Worm (Caenorhabditis elegans) whole organism, early embryonic: ENCODE measurements around the gene F26F2.8.

Experiments
- B0310.2 ChIP-seq: sonication (generic microtip); optimal IDR thresholded peaks from 2 replicates; lab custom pipeline; 2016; ENCODE audit warnings: mild to moderate bottlenecking, missing genetic modification characterization, missing compliant biosample characterization
- F13C5.2 ChIP-seq: sonication (generic microtip); optimal IDR thresholded peaks from 2 replicates; lab custom pipeline; 2017; ENCODE audit warnings: mild to moderate bottlenecking, missing genetic modification characterization, inconsistent platforms, missing compliant biosample characterization
- aly-1 ChIP-seq: sonication (generic microtip); optimal IDR thresholded peaks from 2 replicates; lab custom pipeline; 2016; ENCODE audit warnings: missing genetic modification characterization, missing compliant biosample characterization
- ama-1 ChIP-seq: fragments of 150-350 bp; optimal IDR thresholded peaks from 2 replicates; lab custom pipeline; 2014
- ceh-13 ChIP-seq: fragments of 200-800 bp; sonication (Bioruptor generic); optimal IDR thresholded peaks from 2 replicates; lab custom pipeline; 2018; ENCODE audit warnings: mild to moderate bottlenecking, missing genetic modification characterization, missing compliant biosample characterization
- ceh-36 ChIP-seq: sonication (generic microtip); optimal IDR thresholded peaks from 2 replicates; lab custom pipeline; 2016; ENCODE audit warnings: missing genetic modification characterization, inconsistent platforms, missing compliant biosample characterization
- ets-7 ChIP-seq: sonication (generic microtip); optimal IDR thresholded peaks from 2 replicates; lab custom pipeline; 2016; ENCODE audit warnings: missing genotype, missing genetic modification characterization, missing compliant biosample characterization
- flt-1 ChIP-seq: fragments of 200-800 bp; sonication (Bioruptor generic); IDR thresholded peaks from 2 replicates; pipeline ENCODE4 v1.3.6; 2022; ENCODE audit warnings: missing genetic modification characterization, missing compliant biosample characterization
- hmg-4 ChIP-seq: fragments of 200-800 bp; sonication (Bioruptor generic); optimal IDR thresholded peaks from 2 replicates; lab custom pipeline; 2018; ENCODE audit warnings: mild to moderate bottlenecking, missing genetic modification characterization, missing compliant biosample characterization
- hnd-1 ChIP-seq: sonication (generic microtip); optimal IDR thresholded peaks from 2 replicates; lab custom pipeline; 2016; ENCODE audit warnings: missing genetic modification characterization, missing compliant biosample characterization
- scrt-1 ChIP-seq: fragments of 200-800 bp; sonication (Bioruptor generic); IDR thresholded peaks from 2 replicates; pipeline ENCODE4 v1.3.6; 2022; ENCODE audit warnings: missing genetic modification characterization, missing compliant biosample characterization
- tbx-11 ChIP-seq: fragments of 200-800 bp; sonication (Bioruptor generic); IDR thresholded peaks from 2 replicates; pipeline ENCODE4 v1.3.6; 2022; ENCODE audit warnings: missing genetic modification characterization, missing compliant biosample characterization
- tbx-37 ChIP-seq: fragments of 200-800 bp; sonication (Bioruptor generic); conservative IDR thresholded peaks from 2 replicates; pipeline ENCODE4 v1.3.6; 2022; ENCODE audit warnings: missing genetic modification reagents, missing genetic modification characterization, missing compliant biosample characterization
- tra-4 ChIP-seq: sonication (generic microtip); optimal IDR thresholded peaks from 2 replicates; lab custom pipeline; 2017; ENCODE audit warnings: missing genetic modification characterization, missing compliant biosample characterization

DNA sequence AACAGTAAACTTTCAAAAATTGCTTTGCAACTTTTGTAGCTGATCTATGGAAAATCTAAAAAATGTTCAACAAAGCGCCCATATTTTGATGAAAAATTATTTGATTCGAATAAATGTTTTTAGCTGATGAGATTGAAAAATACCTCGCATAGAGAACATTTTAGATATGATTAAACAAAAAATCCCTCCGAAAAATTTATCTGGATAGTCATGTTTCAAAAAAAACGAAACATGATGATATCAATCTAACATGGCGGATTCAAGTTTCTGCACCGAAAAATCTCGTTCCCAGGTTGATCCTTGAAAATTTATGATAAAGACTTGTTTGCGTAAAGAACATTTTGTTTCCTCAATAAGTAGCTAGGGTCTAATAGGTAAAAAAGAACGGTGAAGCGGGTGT lies 29.3 kb downstream of the F26F2.8 start, which contains the start of gene ttr-12:
- TF ChIP-seq ama-1 (lab: Kevin White, UChicago), result no peak
- no peak for TF ChIP-seq scrt-1 (GFP tag; lab: Robert Waterston, UW)
- TF ChIP-seq F13C5.2 (tag; lab: Kevin White, UChicago), result no peak
- TF ChIP-seq B0310.2, result no peak
- no peak for TF ChIP-seq hnd-1 (tag; lab: Kevin White, UChicago)
- no peak for TF ChIP-seq aly-1
- TF ChIP-seq ceh-13 (GFP tag; lab: Kevin White, UChicago), result no peak
- no peak for TF ChIP-seq ceh-36
- TF ChIP-seq tbx-11, result no peak
- TF ChIP-seq tra-4 (tag; lab: Kevin White, UChicago), result no peak
- no peak for TF ChIP-seq hmg-4 (GFP tag; lab: Kevin White, UChicago)
- no peak for TF ChIP-seq tbx-37 (GFP tag; lab: Robert Waterston, UW)
- no peak for TF ChIP-seq flt-1 (GFP tag; lab: Robert Waterston, UW)
- no peak for TF ChIP-seq ets-7 (tag; lab: Kevin White, UChicago)
